Worm (Caenorhabditis elegans) whole organism, midembryonic: ENCODE results near the gene F01D5.8.
"Not testable (repeated sequence)": the region's sequence is repeated elsewhere in the genome, so short reads cannot be mapped to it uniquely, and the experiment has no call there.

ENCODE experiments used
- T22C8.4 ChIP-seq: fragments of 200-800 bp; sonication (Bioruptor generic); IDR thresholded peaks from 2 replicates; pipeline ENCODE4 v1.3.6; 2022; ENCODE audit warnings: missing genetic modification characterization, missing compliant biosample characterization
- cog-1 ChIP-seq: sonication (generic microtip); optimal IDR thresholded peaks from 2 replicates; lab custom pipeline; 2016; ENCODE audit warnings: missing genetic modification characterization, missing compliant biosample characterization
- flt-1 ChIP-seq: fragments of 200-800 bp; sonication (Bioruptor generic); IDR thresholded peaks from 2 replicates; pipeline ENCODE4 v1.3.6; 2022; ENCODE audit warnings: missing genetic modification characterization, missing compliant biosample characterization
- klf-2 ChIP-seq: fragments of 200-800 bp; sonication (Bioruptor generic); conservative IDR thresholded peaks from 2 replicates; pipeline ENCODE4 v1.3.6; 2022; ENCODE audit warnings: missing genetic modification reagents, missing genetic modification characterization, missing compliant biosample characterization
- med-1 ChIP-seq: sonication (generic microtip); optimal IDR thresholded peaks from 2 replicates; lab custom pipeline; 2017; ENCODE audit warnings: missing genetic modification characterization, mild to moderate bottlenecking, missing compliant biosample characterization, antibody characterized with exemption, missing genetic modification reagents; ENCODE audit not compliant: insufficient read depth
- tab-1 ChIP-seq: fragments of 200-800 bp; sonication (Bioruptor generic); IDR thresholded peaks from 2 replicates; pipeline ENCODE4 v1.3.6; 2022; ENCODE audit warnings: missing genetic modification characterization, missing compliant biosample characterization
- ztf-23 ChIP-seq: fragments of 200-800 bp; sonication (Bioruptor generic); IDR thresholded peaks from 2 replicates; pipeline ENCODE4 v1.3.6; 2022; ENCODE audit warnings: missing genetic modification reagents, missing genetic modification characterization, missing compliant biosample characterization
- ztf-29 ChIP-seq: fragments of 200-800 bp; sonication (Bioruptor generic); IDR thresholded peaks from 2 replicates; pipeline ENCODE4 v1.3.6; 2022; ENCODE audit warnings: missing genetic modification reagents, missing genetic modification characterization, missing compliant biosample characterization

- TF ChIP-seq T22C8.4 (GFP tag; lab: Robert Waterston, UW); klf-2 (GFP tag; lab: Robert Waterston, UW); tab-1; flt-1 (GFP tag; lab: Robert Waterston, UW); med-1 (GFP tag; lab: Kevin White, UChicago); ztf-23 (GFP tag; lab: Robert Waterston, UW); cog-1 (tag; lab: Kevin White, UChicago); ztf-29 (GFP tag; lab: Robert Waterston, UW): not testable (repeated sequence)
These were observed 10.5 kb upstream of the F01D5.8 start, which contains the start of gene F01D5.3 for ce11 chrII:14000044-14000443.
